Fruit fly (Drosophila melanogaster): ENCODE measurements around the gene CG4360.

dm6 chr3R:20282769-20283530, 44.9 kb downstream of the CG4360 start:
- peak; percentile 7 for TF ChIP-seq psq (GFP tag; optimal IDR thresholded peaks at IDR 0.05)
- TF ChIP-seq Jra (GFP tag; optimal IDR thresholded peaks at IDR 0.05) = no peak
- TF ChIP-seq brk (GFP tag; optimal IDR thresholded peaks at IDR 0.05) = no peak
- TF ChIP-seq ey (GFP tag; optimal IDR thresholded peaks at IDR 0.05) = peak; percentile 4
- TF ChIP-seq sv (GFP tag; optimal IDR thresholded peaks at IDR 0.05) = no peak
- no peak for TF ChIP-seq lola (GFP tag; optimal IDR thresholded peaks at IDR 0.05)
- TF ChIP-seq h (GFP tag; optimal IDR thresholded peaks at IDR 0.05) = no peak
- TF ChIP-seq fru (GFP tag; optimal IDR thresholded peaks at IDR 0.05) = no peak
- TF ChIP-seq br (GFP tag; optimal IDR thresholded peaks at IDR 0.05) = no peak
- no peak for TF ChIP-seq Hnf4 (GFP tag; optimal IDR thresholded peaks at IDR 0.05)
- TF ChIP-seq Abd-B (GFP tag; optimal IDR thresholded peaks at IDR 0.05) = no peak
